Worm (Caenorhabditis elegans) whole organism, L3 larva: ENCODE results near the gene F15E6.5.
A peak's percentile ranks its signal among the peaks of the same experiment; 100 is the strongest.

Experiments used
- R02D3.7 ChIP-seq: fragments of 150-350 bp; optimal IDR thresholded peaks from 2 replicates; lab custom pipeline; 2014; ENCODE audit warnings: missing biosample characterization, missing genetic modification characterization
- elt-1 ChIP-seq: fragments of 150-350 bp; optimal IDR thresholded peaks from 2 replicates; lab custom pipeline; 2014; ENCODE audit warnings: missing biosample characterization, missing genetic modification characterization
- elt-2 ChIP-seq: sonication (generic microtip); optimal IDR thresholded peaks from 2 replicates; lab custom pipeline; 2016; ENCODE audit warnings: missing genetic modification reagents, mild to moderate bottlenecking, missing genetic modification characterization, missing compliant biosample characterization
- eor-1 ChIP-seq, 2 experiments: fragments of 150-350 bp; optimal IDR thresholded peaks; 2 replicates each; lab custom pipeline; 2014 to 2018; ENCODE audit warnings: missing biosample characterization in 2 of 2, missing genetic modification characterization in 2 of 2
- jun-1 ChIP-seq: fragments of 150-350 bp; optimal IDR thresholded peaks from 2 replicates; lab custom pipeline; 2014; ENCODE audit warnings: missing biosample characterization, missing genetic modification reagents, missing genetic modification characterization
- mml-1 ChIP-seq: fragments of 150-350 bp; sonication (generic microtip); optimal IDR thresholded peaks from 3 replicates; lab custom pipeline; 2014; ENCODE audit warnings: missing biosample characterization, missing genetic modification characterization
- nfya-1 ChIP-seq: sonication (generic microtip); optimal IDR thresholded peaks from 2 replicates; lab custom pipeline; 2017; ENCODE audit warnings: missing genetic modification characterization, mild to moderate bottlenecking, missing compliant biosample characterization, antibody characterized with exemption, moderate library complexity; ENCODE audit not compliant: insufficient read depth
- nhr-25 ChIP-seq: sonication (generic microtip); optimal IDR thresholded peaks from 2 replicates; lab custom pipeline; 2017; ENCODE audit warnings: missing biosample characterization, missing genetic modification characterization
- nhr-28 ChIP-seq: fragments of 150-350 bp; optimal IDR thresholded peaks from 2 replicates; lab custom pipeline; 2014; ENCODE audit warnings: missing biosample characterization, missing genetic modification characterization
- nhr-43 ChIP-seq: sonication (generic microtip); optimal IDR thresholded peaks from 2 replicates; lab custom pipeline; 2016; ENCODE audit warnings: mild to moderate bottlenecking, missing genetic modification characterization, missing compliant biosample characterization; ENCODE audit not compliant: poor library complexity, severe bottlenecking
- nhr-67 ChIP-seq: fragments of 150-350 bp; optimal IDR thresholded peaks from 2 replicates; lab custom pipeline; 2014; ENCODE audit warnings: missing biosample characterization, missing genetic modification characterization
- unc-62 ChIP-seq: fragments of 150-350 bp; sonication (generic microtip); optimal IDR thresholded peaks from 4 replicates; lab custom pipeline; 2014; ENCODE audit warnings: missing biosample characterization, missing genetic modification reagents, missing genetic modification characterization

The F15E6.5 gene

DNA sequence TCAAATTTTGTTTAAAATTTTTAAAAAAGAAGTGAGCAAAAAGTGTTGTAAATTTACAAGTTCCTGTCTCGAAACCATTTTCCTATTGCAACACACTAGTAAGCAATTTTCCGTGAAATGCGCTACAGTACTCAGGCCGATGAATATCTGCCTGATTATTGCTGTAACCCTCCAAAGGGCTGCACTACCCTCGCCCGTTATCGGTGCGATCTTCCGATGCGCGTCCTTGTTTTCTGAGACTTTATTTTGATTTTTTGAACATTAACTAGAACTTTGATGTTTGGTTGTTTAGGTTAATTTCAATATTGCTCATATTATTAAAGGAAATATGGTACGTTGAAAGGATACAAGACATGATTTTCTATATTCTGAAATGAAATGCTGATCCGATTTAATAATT, 48.9 kb downstream of the F15E6.5 start:
- TF ChIP-seq elt-1 (tag; lab: Kevin White, UChicago) (peak; percentile 82), elt-2 (tag; lab: Kevin White, UChicago) (no peak), nhr-25 (tag; lab: Kevin White, UChicago) (peak; percentile 48), unc-62 (GFP tag; lab: Kevin White, UChicago) (no peak), R02D3.7 (tag; lab: Kevin White, UChicago) (no peak), jun-1 (tag; lab: Kevin White, UChicago) (no peak), nhr-67 (tag; lab: Kevin White, UChicago) (no peak), nhr-43 (tag; lab: Kevin White, UChicago) (no peak), mml-1 (tag; lab: Kevin White, UChicago) (no peak), nhr-28 (tag; lab: Kevin White, UChicago) (no peak), nfya-1 (no peak), eor-1 (tag; optimal IDR thresholded peaks at IDR 0.05; lab: Kevin White, UChicago) (no peak)
